Fruit fly (Drosophila melanogaster) whole organism, embryonic: ENCODE measurements around the gene CG15337.

ENCODE experiments used
- Atf6 ChIP-seq: fragments of 200-800 bp; sonication (Bioruptor generic); IDR thresholded peaks from 2 replicates; pipeline ENCODE4 v1.3.6; 2022; ENCODE audit warnings: missing biosample characterization, missing genetic modification characterization
- Bgb ChIP-seq: fragments of 200-800 bp; sonication (Bioruptor generic); IDR thresholded peaks from 2 replicates; pipeline ENCODE4 v1.3.6; 2022; ENCODE audit warnings: missing biosample characterization, missing genetic modification characterization; ENCODE audit not compliant: partially characterized antibody
- CG10267 ChIP-seq: fragments of 200-800 bp; sonication (Bioruptor generic); optimal IDR thresholded peaks from 2 replicates; lab custom pipeline; 2018; ENCODE audit warnings: missing biosample characterization, mild to moderate bottlenecking, missing genetic modification characterization, moderate library complexity
- CG10366 ChIP-seq: fragments of 200-800 bp; sonication (Bioruptor generic); IDR thresholded peaks from 2 replicates; pipeline ENCODE4 v1.3.6; 2022; ENCODE audit warnings: missing biosample characterization, missing genetic modification characterization
- CG10654 ChIP-seq: fragments of 200-800 bp; sonication (Bioruptor generic); optimal IDR thresholded peaks from 2 replicates; lab custom pipeline; 2016; ENCODE audit warnings: missing biosample characterization, missing genetic modification characterization
- CG11723 ChIP-seq: fragments of 200-800 bp; sonication (Bioruptor generic); optimal IDR thresholded peaks from 2 replicates; lab custom pipeline; 2017; ENCODE audit warnings: missing biosample characterization, mild to moderate bottlenecking, missing genetic modification characterization
- CG12219 ChIP-seq: fragments of 200-800 bp; sonication (Bioruptor generic); optimal IDR thresholded peaks from 3 replicates; lab custom pipeline; 2018; ENCODE audit warnings: missing biosample characterization, mild to moderate bottlenecking, missing genetic modification characterization
- CG12942 ChIP-seq: fragments of 200-800 bp; sonication (Bioruptor generic); optimal IDR thresholded peaks from 3 replicates; lab custom pipeline; 2016; ENCODE audit warnings: missing biosample characterization, missing genetic modification characterization
- CG13424 ChIP-seq: fragments of 200-800 bp; sonication (Bioruptor generic); optimal IDR thresholded peaks from 2 replicates; lab custom pipeline; 2019; ENCODE audit warnings: missing biosample characterization, mild to moderate bottlenecking, missing genetic modification characterization, moderate library complexity
- CG13894 ChIP-seq: fragments of 200-800 bp; sonication (Bioruptor generic); optimal IDR thresholded peaks from 3 replicates; lab custom pipeline; 2018; ENCODE audit warnings: missing biosample characterization, mild to moderate bottlenecking, missing genetic modification characterization, moderate library complexity
- CG14050 ChIP-seq: fragments of 200-800 bp; sonication (Bioruptor generic); IDR thresholded peaks from 3 replicates; pipeline ENCODE4 v1.3.6; 2022; ENCODE audit warnings: missing biosample characterization, missing genetic modification characterization
- CG15696 ChIP-seq: fragments of 200-800 bp; sonication (Bioruptor generic); optimal IDR thresholded peaks from 2 replicates; lab custom pipeline; 2019; ENCODE audit warnings: missing biosample characterization, mild to moderate bottlenecking, missing genetic modification characterization, moderate library complexity
- CG16815 ChIP-seq: fragments of 200-800 bp; sonication (Bioruptor generic); optimal IDR thresholded peaks from 3 replicates; lab custom pipeline; 2017; ENCODE audit warnings: missing biosample characterization, mild to moderate bottlenecking, missing genetic modification characterization
- CG17802 ChIP-seq: fragments of 200-800 bp; sonication (Bioruptor generic); optimal IDR thresholded peaks from 2 replicates; lab custom pipeline; 2018; ENCODE audit warnings: missing biosample characterization, mild to moderate bottlenecking, missing genetic modification characterization, moderate library complexity
- CG30020 ChIP-seq: fragments of 200-800 bp; optimal IDR thresholded peaks from 2 replicates; lab custom pipeline; 2019; ENCODE audit warnings: missing biosample characterization, mild to moderate bottlenecking, missing genetic modification characterization, moderate library complexity
- CG4707 ChIP-seq: fragments of 200-800 bp; sonication (Bioruptor generic); optimal IDR thresholded peaks from 2 replicates; lab custom pipeline; 2018; ENCODE audit warnings: missing biosample characterization, mild to moderate bottlenecking, missing genetic modification characterization, moderate library complexity
- CG6765 ChIP-seq: fragments of 200-800 bp; sonication (Bioruptor generic); optimal IDR thresholded peaks from 3 replicates; lab custom pipeline; 2017; ENCODE audit warnings: missing biosample characterization, mild to moderate bottlenecking, missing genetic modification characterization
- CHES-1-like ChIP-seq: fragments of 200-800 bp; sonication (Bioruptor generic); optimal IDR thresholded peaks from 2 replicates; lab custom pipeline; 2016; ENCODE audit warnings: missing biosample characterization, missing genetic modification characterization
- Dad ChIP-seq: fragments of 200-800 bp; sonication (Bioruptor generic); optimal IDR thresholded peaks from 3 replicates; lab custom pipeline; 2016; ENCODE audit warnings: missing biosample characterization, missing genetic modification characterization
- Dek ChIP-seq: fragments of 200-800 bp; sonication (Bioruptor generic); optimal IDR thresholded peaks from 3 replicates; lab custom pipeline; 2019; ENCODE audit warnings: missing biosample characterization, mild to moderate bottlenecking, missing genetic modification characterization, moderate library complexity
- E2f2 ChIP-seq: fragments of 200-800 bp; sonication (Bioruptor generic); IDR thresholded peaks from 2 replicates; pipeline ENCODE4 v1.3.6; 2022; ENCODE audit warnings: missing biosample characterization, missing genetic modification characterization
- HLH3B ChIP-seq: fragments of 200-800 bp; sonication (Bioruptor generic); IDR thresholded peaks from 2 replicates; pipeline ENCODE4 v1.3.6; 2022; ENCODE audit warnings: missing biosample characterization, missing genetic modification characterization
- Hr51 ChIP-seq, 2 experiments: fragments of 200-800 bp; sonication (Bioruptor generic); optimal IDR thresholded peaks; 2 replicates in 1 of 2; 3 replicates in 1 of 2; lab custom pipeline; 2016 to 2018; ENCODE audit warnings: missing biosample characterization in 2 of 2, missing genetic modification characterization in 2 of 2, mild to moderate bottlenecking in 1 of 2, moderate library complexity in 1 of 2
- Mrtf ChIP-seq: fragments of 200-800 bp; sonication (Bioruptor generic); IDR thresholded peaks from 3 replicates; pipeline ENCODE4 v1.3.6; 2022; ENCODE audit warnings: missing biosample characterization, missing genetic modification characterization
- Nf-YA ChIP-seq: fragments of 200-800 bp; sonication (Bioruptor generic); IDR thresholded peaks from 2 replicates; pipeline ENCODE4 v1.3.6; 2022; ENCODE audit warnings: missing biosample characterization, missing genetic modification characterization
- PHDP ChIP-seq: fragments of 200-800 bp; sonication (Bioruptor generic); optimal IDR thresholded peaks from 3 replicates; lab custom pipeline; 2018; ENCODE audit warnings: missing biosample characterization, mild to moderate bottlenecking, missing genetic modification characterization, moderate library complexity
- Side ChIP-seq: fragments of 200-800 bp; sonication (Bioruptor generic); optimal IDR thresholded peaks from 2 replicates; lab custom pipeline; 2016; ENCODE audit warnings: missing biosample characterization, missing genetic modification characterization
- aop ChIP-seq: fragments of 200-800 bp; sonication (Bioruptor generic); IDR thresholded peaks from 2 replicates; pipeline ENCODE4 v1.3.6; 2022; ENCODE audit warnings: missing biosample characterization, missing genetic modification characterization
- ato ChIP-seq: fragments of 200-800 bp; sonication (Bioruptor generic); IDR thresholded peaks from 2 replicates; pipeline ENCODE4 v1.3.6; 2022; ENCODE audit warnings: missing biosample characterization, missing genetic modification characterization; ENCODE audit not compliant: partially characterized antibody
- bigmax ChIP-seq: fragments of 200-800 bp; sonication (Bioruptor generic); optimal IDR thresholded peaks from 2 replicates; lab custom pipeline; 2018; ENCODE audit warnings: missing biosample characterization, mild to moderate bottlenecking, missing genetic modification characterization
- cato ChIP-seq: fragments of 200-800 bp; sonication (Bioruptor generic); optimal IDR thresholded peaks from 2 replicates; lab custom pipeline; 2016; ENCODE audit warnings: missing biosample characterization, missing genetic modification characterization, borderline replicate concordance
- disco-r ChIP-seq: fragments of 200-800 bp; sonication (Bioruptor generic); optimal IDR thresholded peaks from 2 replicates; lab custom pipeline; 2016; ENCODE audit warnings: missing biosample characterization, missing genetic modification characterization
- ems ChIP-seq: fragments of 200-800 bp; sonication (Bioruptor generic); optimal IDR thresholded peaks from 3 replicates; lab custom pipeline; 2016; ENCODE audit warnings: missing biosample characterization, missing genetic modification characterization
- ewg ChIP-seq: fragments of 200-800 bp; sonication (Bioruptor generic); optimal IDR thresholded peaks from 3 replicates; lab custom pipeline; 2017; ENCODE audit warnings: mild to moderate bottlenecking, missing biosample characterization, missing genetic modification reagents, missing genetic modification characterization
- fd3F ChIP-seq: fragments of 200-800 bp; sonication (Bioruptor generic); optimal IDR thresholded peaks from 2 replicates; lab custom pipeline; 2018; ENCODE audit warnings: missing biosample characterization, mild to moderate bottlenecking, missing genetic modification characterization, moderate library complexity
- fd96Cb ChIP-seq: fragments of 200-800 bp; sonication (Bioruptor generic); optimal IDR thresholded peaks from 2 replicates; lab custom pipeline; 2018; ENCODE audit warnings: missing biosample characterization, mild to moderate bottlenecking, missing genetic modification characterization, moderate library complexity
- fu2 ChIP-seq: fragments of 200-800 bp; sonication (Bioruptor generic); optimal IDR thresholded peaks from 2 replicates; lab custom pipeline; 2016; ENCODE audit warnings: missing biosample characterization, missing genetic modification characterization
- hbn ChIP-seq: fragments of 200-800 bp; sonication (Bioruptor generic); IDR thresholded peaks from 2 replicates; pipeline ENCODE4 v1.3.6; 2022; ENCODE audit warnings: missing biosample characterization, missing genetic modification characterization; ENCODE audit not compliant: partially characterized antibody
- org-1 ChIP-seq: fragments of 200-800 bp; sonication (Bioruptor generic); optimal IDR thresholded peaks from 2 replicates; lab custom pipeline; 2017; ENCODE audit warnings: missing biosample characterization, missing genetic modification characterization
- pfk ChIP-seq: fragments of 200-800 bp; sonication (Bioruptor generic); optimal IDR thresholded peaks from 2 replicates; lab custom pipeline; 2018; ENCODE audit warnings: missing biosample characterization, mild to moderate bottlenecking, missing genetic modification characterization, moderate library complexity
- prd ChIP-seq, 3 experiments: fragments of >200 bp in 2 of 3; fragments of 200-800 bp in 1 of 3; sonication (Bioruptor generic) in 1 of 3; optimal IDR thresholded peaks in 2 of 3; IDR thresholded peaks in 1 of 3; 2 replicates in 2 of 3; 3 replicates in 1 of 3; pipeline versions ENCODE4 v1.3.6 to Lab custom; 2017 to 2022; ENCODE audit warnings: missing biosample characterization in 1 of 3, missing genetic modification characterization in 1 of 3
- psq ChIP-seq: fragments of 200-800 bp; sonication (Bioruptor generic); optimal IDR thresholded peaks from 2 replicates; lab custom pipeline; 2017; ENCODE audit warnings: missing biosample characterization, missing genetic modification characterization
- pzg ChIP-seq: fragments of 200-800 bp; sonication (Bioruptor generic); optimal IDR thresholded peaks from 3 replicates; lab custom pipeline; 2018; ENCODE audit warnings: missing biosample characterization, mild to moderate bottlenecking, missing genetic modification characterization, moderate library complexity
- sim ChIP-seq: fragments of 200-800 bp; sonication (Bioruptor generic); IDR thresholded peaks from 2 replicates; pipeline ENCODE4 v1.3.6; 2022; ENCODE audit warnings: missing biosample characterization, missing genetic modification characterization
- so ChIP-seq: fragments of 200-800 bp; sonication (Bioruptor generic); IDR thresholded peaks from 3 replicates; pipeline ENCODE4 v1.3.6; 2022; ENCODE audit warnings: missing biosample characterization, missing genetic modification characterization
- zen ChIP-seq: fragments of 200-800 bp; sonication (Bioruptor generic); optimal IDR thresholded peaks from 3 replicates; lab custom pipeline; 2018; ENCODE audit warnings: missing biosample characterization, mild to moderate bottlenecking, missing genetic modification characterization, moderate library complexity
- zen2 ChIP-seq: fragments of 200-800 bp; sonication (Bioruptor generic); IDR thresholded peaks from 3 replicates; pipeline ENCODE4 v1.3.6; 2022; ENCODE audit warnings: missing biosample characterization, missing genetic modification characterization; ENCODE audit not compliant: partially characterized antibody
- zf30C ChIP-seq: fragments of 200-800 bp; sonication (Bioruptor generic); optimal IDR thresholded peaks from 3 replicates; lab custom pipeline; 2018; ENCODE audit warnings: missing biosample characterization, mild to moderate bottlenecking, missing genetic modification characterization

Gene CG15337

dm6 chrX:8141353-8142066, 18.3 kb upstream of the CG15337 start (continued):
- TF ChIP-seq fu2 (no peak), pfk (GFP tag; lab: Kevin White, UChicago) (peak; percentile 13), zen2 (GFP tag; lab: Robert Waterston, UW) (no peak), zf30C (GFP tag; lab: Kevin White, UChicago) (no peak), CG17802 (tag; lab: Kevin White, UChicago) (no peak), CG11723 (GFP tag; lab: Kevin White, UChicago) (no peak), Bgb (GFP tag; lab: Robert Waterston, UW) (peak; percentile 35; the same call in 1 of the 2 replicates), Side (GFP tag; lab: Kevin White, UChicago) (peak; percentile 62), sim (no peak), psq (GFP tag; lab: Kevin White, UChicago) (no peak), Dek (tag; lab: Kevin White, UChicago) (no peak), CG10654 (GFP tag; lab: Kevin White, UChicago) (no peak), E2f2 (GFP tag; lab: Robert Waterston, UW) (no peak), so (GFP tag; lab: Robert Waterston, UW) (no peak), CG6765 (GFP tag; lab: Kevin White, UChicago) (no peak), hbn (no peak), CG16815 (GFP tag; lab: Kevin White, UChicago) (no peak), Nf-YA (GFP tag; lab: Robert Waterston, UW) (no peak), CG10366 (peak; percentile 12; the same call in 1 of the 2 replicates), zen (tag; lab: Kevin White, UChicago) (no peak), PHDP (tag; lab: Kevin White, UChicago) (no peak), ewg (GFP tag; lab: Kevin White, UChicago) (no peak), disco-r (GFP tag; lab: Kevin White, UChicago) (no peak), Dad (GFP tag; lab: Kevin White, UChicago) (no peak), CG14050 (GFP tag; lab: Robert Waterston, UW) (no peak), ato (no peak), bigmax (no peak), cato (GFP tag; lab: Kevin White, UChicago) (no peak), CG12942 (GFP tag; lab: Kevin White, UChicago) (no peak), aop (GFP tag; lab: Robert Waterston, UW) (no peak), org-1 (GFP tag; lab: Kevin White, UChicago) (peak; percentile 39), CG13424 (tag; lab: Kevin White, UChicago) (no peak), HLH3B (GFP tag; lab: Robert Waterston, UW) (no peak), fd96Cb (tag; lab: Kevin White, UChicago) (no peak), pzg (no peak), fd3F (GFP tag; lab: Kevin White, UChicago) (no peak), CG4707 (GFP tag; lab: Kevin White, UChicago) (no peak), CG13894 (tag; lab: Kevin White, UChicago) (no peak), CG12219 (GFP tag; lab: Kevin White, UChicago) (peak; percentile 10), CHES-1-like (GFP tag; lab: Kevin White, UChicago) (peak; percentile 11), prd (optimal IDR thresholded peaks at IDR 0.05; lab: Kevin White, UChicago) (no peak), prd (GFP tag; IDR thresholded peaks at IDR 0.05; lab: Robert Waterston, UW) (peak; percentile 44; the same call in 1 of the 3 replicates), CG30020 (tag; lab: Kevin White, UChicago) (no peak), Hr51 (GFP tag; optimal IDR thresholded peaks at IDR 0.05; lab: Kevin White, UChicago) (peak; percentile 23 to 37), Mrtf (GFP tag; lab: Robert Waterston, UW) (no peak), CG10267 (tag; lab: Kevin White, UChicago) (no peak), Atf6 (GFP tag; lab: Robert Waterston, UW) (0 out of 2 replicates have a peak, but pooled peaks have one; percentile 8), CG15696 (tag; lab: Kevin White, UChicago) (no peak), ems (GFP tag; lab: Kevin White, UChicago) (peak; percentile 15)
